Worm (Caenorhabditis elegans) whole organism, early embryonic: ENCODE results near the gene srx-47.

Experiments
- B0310.2 ChIP-seq: sonication (generic microtip); optimal IDR thresholded peaks from 2 replicates; lab custom pipeline; 2016; ENCODE audit warnings: mild to moderate bottlenecking, missing genetic modification characterization, missing compliant biosample characterization
- F13C5.2 ChIP-seq: sonication (generic microtip); optimal IDR thresholded peaks from 2 replicates; lab custom pipeline; 2017; ENCODE audit warnings: mild to moderate bottlenecking, missing genetic modification characterization, inconsistent platforms, missing compliant biosample characterization
- aly-1 ChIP-seq: sonication (generic microtip); optimal IDR thresholded peaks from 2 replicates; lab custom pipeline; 2016; ENCODE audit warnings: missing genetic modification characterization, missing compliant biosample characterization
- ama-1 ChIP-seq: fragments of 150-350 bp; optimal IDR thresholded peaks from 2 replicates; lab custom pipeline; 2014
- ceh-13 ChIP-seq: fragments of 200-800 bp; sonication (Bioruptor generic); optimal IDR thresholded peaks from 2 replicates; lab custom pipeline; 2018; ENCODE audit warnings: mild to moderate bottlenecking, missing genetic modification characterization, missing compliant biosample characterization
- ceh-36 ChIP-seq: sonication (generic microtip); optimal IDR thresholded peaks from 2 replicates; lab custom pipeline; 2016; ENCODE audit warnings: missing genetic modification characterization, inconsistent platforms, missing compliant biosample characterization
- ets-7 ChIP-seq: sonication (generic microtip); optimal IDR thresholded peaks from 2 replicates; lab custom pipeline; 2016; ENCODE audit warnings: missing genotype, missing genetic modification characterization, missing compliant biosample characterization
- flt-1 ChIP-seq: fragments of 200-800 bp; sonication (Bioruptor generic); IDR thresholded peaks from 2 replicates; pipeline ENCODE4 v1.3.6; 2022; ENCODE audit warnings: missing genetic modification characterization, missing compliant biosample characterization
- hmbx-1 ChIP-seq: sonication (generic microtip); optimal IDR thresholded peaks from 2 replicates; lab custom pipeline; 2016; ENCODE audit warnings: mild to moderate bottlenecking, missing genetic modification characterization, missing compliant biosample characterization
- hmg-4 ChIP-seq: fragments of 200-800 bp; sonication (Bioruptor generic); optimal IDR thresholded peaks from 2 replicates; lab custom pipeline; 2018; ENCODE audit warnings: mild to moderate bottlenecking, missing genetic modification characterization, missing compliant biosample characterization
- hnd-1 ChIP-seq: sonication (generic microtip); optimal IDR thresholded peaks from 2 replicates; lab custom pipeline; 2016; ENCODE audit warnings: missing genetic modification characterization, missing compliant biosample characterization
- pes-1 ChIP-seq: fragments of 200-800 bp; sonication (Bioruptor generic); IDR thresholded peaks from 2 replicates; pipeline ENCODE4 v1.3.6; 2022; ENCODE audit warnings: missing genetic modification reagents, missing genetic modification characterization, missing compliant biosample characterization
- scrt-1 ChIP-seq: fragments of 200-800 bp; sonication (Bioruptor generic); IDR thresholded peaks from 2 replicates; pipeline ENCODE4 v1.3.6; 2022; ENCODE audit warnings: missing genetic modification characterization, missing compliant biosample characterization
- sea-1 ChIP-seq: fragments of 200-800 bp; sonication (Bioruptor generic); conservative IDR thresholded peaks from 2 replicates; pipeline ENCODE4 v1.3.6; 2022; ENCODE audit warnings: missing genetic modification characterization, missing compliant biosample characterization
- tbx-11 ChIP-seq: fragments of 200-800 bp; sonication (Bioruptor generic); IDR thresholded peaks from 2 replicates; pipeline ENCODE4 v1.3.6; 2022; ENCODE audit warnings: missing genetic modification characterization, missing compliant biosample characterization
- tbx-37 ChIP-seq: fragments of 200-800 bp; sonication (Bioruptor generic); conservative IDR thresholded peaks from 2 replicates; pipeline ENCODE4 v1.3.6; 2022; ENCODE audit warnings: missing genetic modification reagents, missing genetic modification characterization, missing compliant biosample characterization
- tra-4 ChIP-seq: sonication (generic microtip); optimal IDR thresholded peaks from 2 replicates; lab custom pipeline; 2017; ENCODE audit warnings: missing genetic modification characterization, missing compliant biosample characterization

The srx-47 gene

ce11 chrV:9349687-9350086 is at the start of gene srx-47:
Gene srx-47 (plus strand): TSS chrV:9349987.
- TF ChIP-seq F13C5.2 (tag; lab: Kevin White, UChicago): no peak
- no peak for TF ChIP-seq hmbx-1 (tag; lab: Kevin White, UChicago)
- TF ChIP-seq pes-1 (GFP tag; lab: Robert Waterston, UW): no peak
- TF ChIP-seq sea-1 (GFP tag; lab: Robert Waterston, UW): no peak
- no peak for TF ChIP-seq flt-1 (GFP tag; lab: Robert Waterston, UW)
- no peak for TF ChIP-seq tra-4 (tag; lab: Kevin White, UChicago)
- TF ChIP-seq scrt-1 (GFP tag; lab: Robert Waterston, UW): no peak
- no peak for TF ChIP-seq ceh-36 (tag; lab: Kevin White, UChicago)
- TF ChIP-seq ets-7: no peak
- no peak for TF ChIP-seq aly-1 (tag; lab: Kevin White, UChicago)
- no peak for TF ChIP-seq tbx-37 (GFP tag; lab: Robert Waterston, UW)
- no peak for TF ChIP-seq ama-1 (lab: Kevin White, UChicago)
- TF ChIP-seq B0310.2 (tag; lab: Kevin White, UChicago): no peak
- no peak for TF ChIP-seq tbx-11 (GFP tag; lab: Robert Waterston, UW)
- no peak for TF ChIP-seq ceh-13 (GFP tag; lab: Kevin White, UChicago)
- TF ChIP-seq hnd-1 (tag; lab: Kevin White, UChicago): no peak

DNA sequence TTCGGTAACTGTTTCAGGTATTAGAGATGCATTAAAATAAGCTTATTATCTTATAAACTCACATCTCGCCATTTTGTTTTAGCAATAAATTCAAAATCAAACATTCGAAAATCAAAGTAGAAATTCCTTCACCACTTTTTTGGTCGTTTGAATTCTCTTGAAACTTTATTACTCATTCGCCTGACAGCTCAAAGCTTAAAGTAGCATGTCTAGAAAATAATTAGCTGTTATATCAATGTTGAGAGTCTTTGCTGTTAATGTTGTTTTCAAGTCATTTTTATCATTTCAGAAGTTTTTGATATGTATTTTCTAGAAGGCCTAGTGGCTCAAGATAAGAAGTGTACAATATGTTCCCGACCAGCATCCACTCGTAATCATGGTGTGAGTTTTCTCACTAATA is 46.8 kb upstream of the srx-47 start, which contains the start of gene nhr-39:
TSS of gene nhr-39 (plus strand) at position 301 of the 400 bp plus-strand sequence.
- no peak for TF ChIP-seq B0310.2 (tag; lab: Kevin White, UChicago)
- no peak for TF ChIP-seq tra-4 (tag; lab: Kevin White, UChicago)
- TF ChIP-seq hnd-1 (tag; lab: Kevin White, UChicago): no peak
- no peak for TF ChIP-seq sea-1 (GFP tag; lab: Robert Waterston, UW)
- TF ChIP-seq ceh-36 (tag; lab: Kevin White, UChicago): no peak

DNA sequence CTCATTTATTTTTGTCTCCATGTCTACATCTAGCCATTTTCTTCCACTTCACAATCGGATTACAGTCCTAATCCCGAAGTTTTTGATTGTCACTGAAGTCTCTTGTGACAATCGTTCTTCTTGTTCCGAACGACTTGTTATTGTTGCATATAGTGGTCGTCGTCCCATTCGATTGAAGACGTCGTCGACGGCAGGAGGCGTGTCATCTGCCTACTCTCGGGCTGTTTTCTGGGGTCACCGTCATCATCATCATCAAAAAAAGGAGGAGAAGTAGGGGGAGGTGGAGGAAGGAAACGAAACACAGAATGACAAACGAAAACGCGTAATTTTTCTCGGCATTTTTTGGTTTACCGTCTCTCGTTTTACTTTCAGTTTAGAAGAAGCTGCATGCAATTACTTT is 44.7 kb upstream of the srx-47 start, which contains the start of gene F44A2.3:
TSS of gene F44A2.3 (plus strand) at position 301 of the 400 bp plus-strand sequence.
- no peak for TF ChIP-seq scrt-1 (GFP tag; lab: Robert Waterston, UW)
- no peak for TF ChIP-seq ama-1 (lab: Kevin White, UChicago)
- no peak for TF ChIP-seq hnd-1 (tag; lab: Kevin White, UChicago)
- TF ChIP-seq aly-1 (tag; lab: Kevin White, UChicago): no peak
- no peak for TF ChIP-seq tbx-11 (GFP tag; lab: Robert Waterston, UW)

DNA sequence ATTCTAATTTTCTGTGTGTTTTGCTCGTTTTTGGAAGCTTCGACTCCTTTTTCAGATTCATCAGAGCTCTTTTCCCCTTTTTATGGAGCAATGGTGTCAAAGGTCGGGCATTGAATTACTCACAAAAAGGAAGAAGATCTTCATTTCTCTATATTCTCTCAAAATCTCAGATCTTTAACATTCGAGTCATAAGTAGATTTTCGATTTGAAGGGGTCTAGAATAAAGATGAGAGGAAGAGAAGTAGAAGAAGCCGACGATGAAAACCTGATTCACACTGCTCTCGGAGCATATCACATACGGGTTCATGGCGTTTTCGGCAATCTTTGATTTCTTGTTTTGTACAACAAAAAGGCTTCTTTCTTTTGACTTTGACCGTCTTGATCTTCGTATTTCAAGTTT is 37.4 kb upstream of the srx-47 start:
- TF ChIP-seq ets-7 (no peak), pes-1 (GFP tag; lab: Robert Waterston, UW) (no peak), flt-1 (GFP tag; lab: Robert Waterston, UW) (no peak), hmg-4 (GFP tag; lab: Kevin White, UChicago) (no peak), tra-4 (tag; lab: Kevin White, UChicago) (no peak), ceh-13 (GFP tag; lab: Kevin White, UChicago) (no peak), tbx-37 (GFP tag; lab: Robert Waterston, UW) (no peak), B0310.2 (tag; lab: Kevin White, UChicago) (no peak), ama-1 (lab: Kevin White, UChicago) (no peak), hmbx-1 (tag; lab: Kevin White, UChicago) (no peak), ceh-36 (tag; lab: Kevin White, UChicago) (no peak), F13C5.2 (tag; lab: Kevin White, UChicago) (no peak), scrt-1 (GFP tag; lab: Robert Waterston, UW) (no peak)

DNA sequence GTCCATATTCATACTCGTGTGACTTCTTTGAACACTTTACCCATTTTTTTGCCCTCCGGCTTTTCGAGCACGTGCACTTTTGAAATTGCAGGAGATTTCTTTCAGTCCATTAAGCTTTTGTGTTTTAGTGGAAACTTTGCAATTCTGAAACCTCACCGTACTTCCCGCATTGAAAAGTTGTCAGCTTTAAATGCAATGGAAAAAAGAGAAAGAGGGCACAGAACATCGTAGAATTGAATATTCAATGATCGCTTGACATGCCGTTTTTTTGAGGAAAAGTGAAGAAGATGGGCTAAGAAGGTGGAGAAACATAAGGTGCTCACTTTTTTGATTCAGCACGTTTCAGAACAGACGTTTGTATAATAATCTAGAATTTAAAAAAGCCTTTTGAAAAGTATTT is 35.4 kb upstream of the srx-47 start:
- TF ChIP-seq B0310.2 (tag; lab: Kevin White, UChicago) (no peak), hmg-4 (GFP tag; lab: Kevin White, UChicago) (no peak), ceh-13 (GFP tag; lab: Kevin White, UChicago) (no peak), ama-1 (lab: Kevin White, UChicago) (no peak), hmbx-1 (tag; lab: Kevin White, UChicago) (no peak), F13C5.2 (tag; lab: Kevin White, UChicago) (no peak), ets-7 (no peak), aly-1 (tag; lab: Kevin White, UChicago) (no peak), flt-1 (GFP tag; lab: Robert Waterston, UW) (no peak), hnd-1 (tag; lab: Kevin White, UChicago) (no peak), tbx-11 (GFP tag; lab: Robert Waterston, UW) (no peak), tbx-37 (GFP tag; lab: Robert Waterston, UW) (no peak)

DNA sequence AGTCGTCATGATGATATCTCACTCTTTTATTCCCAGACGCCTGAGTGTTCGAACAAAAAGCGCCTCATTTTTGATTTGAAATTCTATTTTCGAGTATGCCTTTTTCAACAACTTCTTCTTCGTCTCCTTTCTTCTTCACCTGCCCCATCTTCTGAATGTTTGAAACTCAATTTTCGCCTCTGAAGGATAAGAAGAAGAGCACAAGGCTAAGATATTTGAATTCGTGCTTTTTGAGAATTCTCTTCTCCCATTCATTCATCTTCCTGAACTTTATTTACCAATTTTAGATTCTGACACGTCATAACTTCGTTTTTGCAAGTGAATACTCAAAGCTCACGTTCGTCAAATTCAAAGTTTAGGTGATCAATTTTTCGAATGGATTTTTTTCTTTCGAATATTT is 32.8 kb upstream of the srx-47 start:
- TF ChIP-seq B0310.2 (tag; lab: Kevin White, UChicago) (no peak), ama-1 (lab: Kevin White, UChicago) (no peak), sea-1 (GFP tag; lab: Robert Waterston, UW) (no peak), aly-1 (tag; lab: Kevin White, UChicago) (no peak), F13C5.2 (tag; lab: Kevin White, UChicago) (no peak), hmg-4 (GFP tag; lab: Kevin White, UChicago) (no peak), ceh-13 (GFP tag; lab: Kevin White, UChicago) (no peak), ets-7 (no peak)

DNA sequence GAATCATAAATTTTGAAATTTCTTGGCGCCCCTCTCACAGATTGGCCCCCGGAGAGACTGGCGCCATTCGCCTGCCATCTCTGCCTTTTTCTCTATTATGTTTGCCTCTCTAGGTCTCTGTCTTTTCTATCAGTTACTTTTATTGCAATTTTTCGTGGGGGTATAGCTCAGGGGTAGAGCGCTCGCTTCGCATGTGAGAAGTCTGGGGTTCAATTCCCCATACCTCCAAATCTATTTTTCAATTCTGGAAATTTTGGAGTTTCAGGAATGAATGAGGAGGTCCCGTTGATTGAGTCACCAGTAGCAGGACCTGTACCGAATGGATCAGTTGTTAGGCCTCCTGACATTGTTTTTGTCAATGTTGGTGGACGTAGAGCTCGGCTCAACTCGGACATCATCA is 31.7 kb upstream of the srx-47 start, which contains the start of gene kvs-3:
TSS of gene kvs-3 (plus strand) at position 266 of the 400 bp plus-strand sequence.
- TF ChIP-seq aly-1 (tag; lab: Kevin White, UChicago) (no peak), ama-1 (lab: Kevin White, UChicago) (no peak), hnd-1 (tag; lab: Kevin White, UChicago) (no peak), F13C5.2 (tag; lab: Kevin White, UChicago) (no peak), pes-1 (GFP tag; lab: Robert Waterston, UW) (peak; percentile 68), tbx-37 (GFP tag; lab: Robert Waterston, UW) (no peak; the same call in 1 of the 2 replicates), ceh-36 (tag; lab: Kevin White, UChicago) (no peak), B0310.2 (tag; lab: Kevin White, UChicago) (no peak), ets-7 (no peak), tra-4 (tag; lab: Kevin White, UChicago) (no peak), ceh-13 (GFP tag; lab: Kevin White, UChicago) (no peak), scrt-1 (GFP tag; lab: Robert Waterston, UW) (no peak), flt-1 (GFP tag; lab: Robert Waterston, UW) (0 out of 2 replicates have a peak, but pooled peaks have one; percentile 18), hmg-4 (GFP tag; lab: Kevin White, UChicago) (no peak), tbx-11 (GFP tag; lab: Robert Waterston, UW) (peak; percentile 49; the same call in 1 of the 2 replicates), hmbx-1 (tag; lab: Kevin White, UChicago) (no peak)
